Worm (Caenorhabditis elegans) whole organism, young adult: ENCODE data around the gene prx-3.

Source experiments
- B0261.1 ChIP-seq: sonication (generic microtip); optimal IDR thresholded peaks from 2 replicates; lab custom pipeline; 2016; ENCODE audit warnings: mild to moderate bottlenecking, missing genetic modification characterization, moderate library complexity, missing compliant biosample characterization
- ZK185.1 ChIP-seq: sonication (generic microtip); optimal IDR thresholded peaks from 2 replicates; lab custom pipeline; 2016; ENCODE audit warnings: mild to moderate bottlenecking, missing genetic modification characterization, missing compliant biosample characterization; ENCODE audit not compliant: poor library complexity, severe bottlenecking
- ama-1 ChIP-seq, 3 experiments: fragments of 150-350 bp in 1 of 3; sonication (generic microtip) in 2 of 3; optimal IDR thresholded peaks; 2 replicates each; lab custom pipeline; 2014 to 2018; ENCODE audit warnings: missing biosample characterization in 2 of 3, missing genetic modification characterization in 2 of 3, missing genetic modification reagents in 2 of 3
- ekl-4 ChIP-seq: fragments of 200-800 bp; sonication (Bioruptor generic); IDR thresholded peaks from 2 replicates; pipeline ENCODE4 v1.3.6; 2022; ENCODE audit warnings: missing genetic modification reagents, missing genetic modification characterization, missing compliant biosample characterization
- fkh-3 ChIP-seq: sonication (generic microtip); optimal IDR thresholded peaks from 2 replicates; lab custom pipeline; 2016; ENCODE audit warnings: mild to moderate bottlenecking, missing genetic modification characterization, missing compliant biosample characterization
- nfyb-1 ChIP-seq: fragments of 200-800 bp; sonication (Bioruptor generic); IDR thresholded peaks from 2 replicates; pipeline ENCODE4 v1.3.6; 2022; ENCODE audit warnings: missing genetic modification reagents, missing genetic modification characterization, missing compliant biosample characterization
- snpc-3.4 ChIP-seq: sonication (generic microtip); optimal IDR thresholded peaks from 2 replicates; lab custom pipeline; 2017; ENCODE audit warnings: missing genetic modification characterization, mild to moderate bottlenecking, missing compliant biosample characterization, antibody characterized with exemption, moderate library complexity, missing genotype, missing genetic modification reagents

- TF ChIP-seq B0261.1 (tag; lab: Kevin White, UChicago) (no peak), fkh-3 (tag; lab: Kevin White, UChicago) (no peak), ekl-4 (GFP tag; lab: Robert Waterston, UW) (no peak), ZK185.1 (tag; lab: Kevin White, UChicago) (no peak), nfyb-1 (GFP tag; lab: Robert Waterston, UW) (no peak), ama-1 (optimal IDR thresholded peaks at IDR 0.05; lab: Kevin White, UChicago) (no peak), ama-1 (GFP tag; optimal IDR thresholded peaks at IDR 0.05; lab: Kevin White, UChicago) (no peak), snpc-3.4 (tag; lab: Kevin White, UChicago) (no peak)
Measured at ce11 chrX:6138243-6138642, 25.5 kb upstream of the prx-3 start, which contains the start of gene Y72A10A.1.
